Fruit fly (Drosophila melanogaster): ENCODE results near the gene CG9926.

DNA sequence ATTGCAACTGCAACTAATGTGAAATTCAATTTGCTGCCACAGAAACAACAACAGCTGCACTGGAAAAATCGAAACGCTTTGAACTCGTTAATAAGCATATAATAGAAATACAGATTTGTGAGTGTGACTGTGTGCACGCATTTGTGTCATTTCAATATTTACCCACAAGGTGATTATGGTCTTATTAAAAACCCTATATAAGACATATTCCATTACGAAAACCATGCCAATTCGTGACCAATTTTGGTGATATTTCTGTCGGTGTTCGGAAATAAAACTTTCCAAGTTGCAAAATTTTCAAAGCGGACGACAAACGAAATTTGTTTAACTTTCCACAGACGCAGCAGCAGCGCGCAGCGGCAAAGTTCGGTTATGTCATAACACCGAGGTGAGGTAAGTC is 44.5 kb upstream of the CG9926 start:
- TF ChIP-seq CG8159 (tag; optimal IDR thresholded peaks at IDR 0.05) (no peak), CG15710 (tag; optimal IDR thresholded peaks at IDR 0.05) (no peak), Pif1B (GFP tag; optimal IDR thresholded peaks at IDR 0.05) (no peak), CG12605 (GFP tag; IDR thresholded peaks at IDR 0.05) (no peak), EcR (GFP tag; optimal IDR thresholded peaks at IDR 0.05) (no peak)
